Worm (Caenorhabditis elegans): ENCODE measurements around the gene pqn-16.

ce11 chrV:9132043-9132442, 41.8 kb upstream of the pqn-16 start, which contains the start of gene F21C10.1:
- TF ChIP-seq pqm-1 (tag; optimal IDR thresholded peaks at IDR 0.05) (no peak), ztf-11 (tag; optimal IDR thresholded peaks at IDR 0.05) (no peak)

Data from whole organism, L3 larva.